Worm (Caenorhabditis elegans) whole organism, late embryonic: Measurements from ENCODE around the gene clec-62.

ENCODE experiments used
- F13H6.1 ChIP-seq: sonication (generic microtip); optimal IDR thresholded peaks from 2 replicates; lab custom pipeline; 2016; ENCODE audit warnings: missing genetic modification characterization, missing compliant biosample characterization
- T23F11.4 ChIP-seq: fragments of 200-800 bp; sonication (Bioruptor generic); optimal IDR thresholded peaks from 2 replicates; lab custom pipeline; 2018; ENCODE audit warnings: mild to moderate bottlenecking, missing genetic modification characterization, missing compliant biosample characterization
- Y22D7AL.16 ChIP-seq: sonication (generic microtip); optimal IDR thresholded peaks from 2 replicates; lab custom pipeline; 2016; ENCODE audit warnings: missing genetic modification characterization, missing compliant biosample characterization
- ahr-1 ChIP-seq: sonication (generic microtip); optimal IDR thresholded peaks from 2 replicates; lab custom pipeline; 2016; ENCODE audit warnings: missing genetic modification characterization, missing compliant biosample characterization
- ama-1 ChIP-seq: fragments of 150-350 bp; optimal IDR thresholded peaks from 2 replicates; lab custom pipeline; 2014
- ceh-18 ChIP-seq: sonication (generic microtip); optimal IDR thresholded peaks from 2 replicates; lab custom pipeline; 2016; ENCODE audit warnings: missing genetic modification characterization, missing compliant biosample characterization
- ceh-30 ChIP-seq: fragments of 150-350 bp; optimal IDR thresholded peaks from 2 replicates; lab custom pipeline; 2014; ENCODE audit warnings: missing biosample characterization, missing genetic modification characterization
- ceh-31 ChIP-seq: sonication (generic microtip); optimal IDR thresholded peaks from 2 replicates; lab custom pipeline; 2016; ENCODE audit warnings: missing genetic modification characterization, missing compliant biosample characterization
- ceh-34 ChIP-seq: sonication (generic microtip); optimal IDR thresholded peaks from 2 replicates; lab custom pipeline; 2016; ENCODE audit warnings: mild to moderate bottlenecking, missing genetic modification characterization, missing compliant biosample characterization
- ceh-9 ChIP-seq: sonication (generic microtip); optimal IDR thresholded peaks from 2 replicates; lab custom pipeline; 2016; ENCODE audit warnings: mild to moderate bottlenecking, missing genetic modification characterization, inconsistent platforms, missing compliant biosample characterization
- dmd-4 ChIP-seq: sonication (generic microtip); optimal IDR thresholded peaks from 2 replicates; lab custom pipeline; 2016; ENCODE audit warnings: borderline replicate concordance, missing genetic modification characterization, missing compliant biosample characterization
- dve-1 ChIP-seq: sonication (generic microtip); optimal IDR thresholded peaks from 2 replicates; lab custom pipeline; 2017; ENCODE audit warnings: antibody characterized with exemption, mild to moderate bottlenecking, missing genetic modification characterization, missing compliant biosample characterization
- elt-2 ChIP-seq: sonication (generic microtip); optimal IDR thresholded peaks from 2 replicates; lab custom pipeline; 2016; ENCODE audit warnings: missing genetic modification reagents, missing genetic modification characterization, missing compliant biosample characterization
- elt-4 ChIP-seq: sonication (generic microtip); optimal IDR thresholded peaks from 2 replicates; lab custom pipeline; 2016; ENCODE audit warnings: missing genetic modification characterization, missing compliant biosample characterization
- ets-4 ChIP-seq: sonication (generic microtip); optimal IDR thresholded peaks from 2 replicates; lab custom pipeline; 2016; ENCODE audit warnings: missing genetic modification characterization, missing compliant biosample characterization
- eyg-1 ChIP-seq: sonication (generic microtip); optimal IDR thresholded peaks from 2 replicates; lab custom pipeline; 2016; ENCODE audit warnings: missing genotype, missing genetic modification characterization, missing compliant biosample characterization
- fkh-10 ChIP-seq: fragments of 150-350 bp; optimal IDR thresholded peaks from 2 replicates; lab custom pipeline; 2014; ENCODE audit warnings: missing biosample characterization, missing genetic modification reagents, missing genetic modification characterization
- fkh-6 ChIP-seq: sonication (generic microtip); optimal IDR thresholded peaks from 2 replicates; lab custom pipeline; 2016; ENCODE audit warnings: missing genetic modification characterization, missing compliant biosample characterization
- hlh-13 ChIP-seq: fragments of 200-800 bp; sonication (Bioruptor generic); optimal IDR thresholded peaks from 2 replicates; lab custom pipeline; 2018; ENCODE audit warnings: mild to moderate bottlenecking, missing genetic modification characterization, missing compliant biosample characterization
- hlh-15 ChIP-seq: sonication (generic microtip); optimal IDR thresholded peaks from 2 replicates; lab custom pipeline; 2016; ENCODE audit warnings: missing genetic modification characterization, missing compliant biosample characterization
- lim-6 ChIP-seq: sonication (generic microtip); optimal IDR thresholded peaks from 2 replicates; lab custom pipeline; 2016; ENCODE audit warnings: missing genetic modification characterization, missing compliant biosample characterization
- lin-11 ChIP-seq: fragments of 200-800 bp; sonication (Bioruptor generic); optimal IDR thresholded peaks from 2 replicates; lab custom pipeline; 2018; ENCODE audit warnings: mild to moderate bottlenecking, missing genetic modification characterization, missing compliant biosample characterization
- madf-2 ChIP-seq: sonication (generic microtip); optimal IDR thresholded peaks from 2 replicates; lab custom pipeline; 2017; ENCODE audit warnings: missing genetic modification characterization, missing compliant biosample characterization
- nfya-1 ChIP-seq: sonication (generic microtip); optimal IDR thresholded peaks from 2 replicates; lab custom pipeline; 2017; ENCODE audit warnings: missing genetic modification characterization, mild to moderate bottlenecking, missing compliant biosample characterization, antibody characterized with exemption, moderate library complexity
- nhr-11 ChIP-seq: fragments of 150-350 bp; optimal IDR thresholded peaks from 2 replicates; lab custom pipeline; 2014; ENCODE audit warnings: missing biosample characterization, missing genetic modification characterization
- npax-4 ChIP-seq: sonication (generic microtip); optimal IDR thresholded peaks from 2 replicates; lab custom pipeline; 2016; ENCODE audit warnings: missing genetic modification characterization, missing compliant biosample characterization
- odd-2 ChIP-seq: sonication (generic microtip); optimal IDR thresholded peaks from 2 replicates; lab custom pipeline; 2017; ENCODE audit warnings: antibody characterized with exemption, mild to moderate bottlenecking, missing genetic modification characterization, missing compliant biosample characterization
- pag-3 ChIP-seq: sonication (generic microtip); optimal IDR thresholded peaks from 2 replicates; lab custom pipeline; 2016; ENCODE audit warnings: missing compliant biosample characterization, missing genetic modification characterization, borderline replicate concordance
- pha-2 ChIP-seq: sonication (generic microtip); optimal IDR thresholded peaks from 2 replicates; lab custom pipeline; 2017; ENCODE audit warnings: mild to moderate bottlenecking, missing genetic modification characterization, missing compliant biosample characterization
- pros-1 ChIP-seq: fragments of 150-350 bp; optimal IDR thresholded peaks from 2 replicates; lab custom pipeline; 2014; ENCODE audit warnings: missing biosample characterization, missing genetic modification reagents, missing genetic modification characterization
- rnt-1 ChIP-seq: sonication (generic microtip); optimal IDR thresholded peaks from 2 replicates; lab custom pipeline; 2016; ENCODE audit warnings: missing genetic modification characterization, missing compliant biosample characterization
- sdc-2 ChIP-seq: sonication (generic microtip); optimal IDR thresholded peaks from 2 replicates; lab custom pipeline; 2016; ENCODE audit warnings: missing genotype, missing genetic modification characterization, missing compliant biosample characterization
- sox-2 ChIP-seq: fragments of 200-800 bp; sonication (Bioruptor generic); IDR thresholded peaks from 2 replicates; pipeline ENCODE4 v1.3.6; 2022; ENCODE audit warnings: missing genetic modification reagents, missing genetic modification characterization, missing compliant biosample characterization
- sox-4 ChIP-seq: sonication (generic microtip); optimal IDR thresholded peaks from 2 replicates; lab custom pipeline; 2017; ENCODE audit warnings: mild to moderate bottlenecking, missing genetic modification characterization, inconsistent platforms, missing compliant biosample characterization
- syd-9 ChIP-seq: sonication (generic microtip); optimal IDR thresholded peaks from 2 replicates; lab custom pipeline; 2016; ENCODE audit warnings: mild to moderate bottlenecking, missing genetic modification characterization, moderate library complexity, missing compliant biosample characterization
- unc-42 ChIP-seq: sonication (generic microtip); optimal IDR thresholded peaks from 2 replicates; lab custom pipeline; 2016; ENCODE audit warnings: missing genotype, missing genetic modification characterization, missing compliant biosample characterization
- unc-55 ChIP-seq: sonication (generic microtip); optimal IDR thresholded peaks from 2 replicates; lab custom pipeline; 2017; ENCODE audit warnings: missing biosample characterization, missing genetic modification reagents, missing genetic modification characterization
- unc-86 ChIP-seq: sonication (generic microtip); optimal IDR thresholded peaks from 2 replicates; lab custom pipeline; 2016; ENCODE audit warnings: missing genetic modification characterization, missing compliant biosample characterization

clec-62 gene

DNA sequence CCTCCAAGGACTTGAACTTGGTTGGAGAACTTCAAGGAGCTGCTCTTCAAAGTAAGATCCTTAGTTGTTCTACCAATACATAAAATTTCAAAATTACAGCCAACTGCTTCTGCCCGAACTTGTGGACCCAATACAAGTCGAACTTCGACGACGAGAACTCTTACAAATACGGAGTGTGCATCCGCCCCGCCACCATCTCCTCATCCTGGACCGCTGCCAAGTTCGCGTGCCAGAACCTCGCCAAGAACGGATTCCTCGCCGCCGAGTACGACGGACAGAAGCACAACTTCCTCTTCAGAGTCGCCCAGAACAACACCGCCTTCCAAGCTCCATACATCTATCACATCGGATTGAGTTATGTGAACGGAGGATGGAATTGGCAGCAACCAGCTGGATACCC lies 1.7 kb upstream of the clec-62 start:
- TF ChIP-seq sox-2 (GFP tag; lab: Robert Waterston, UW) (no peak), lim-6 (tag; lab: Kevin White, UChicago) (no peak), ceh-30 (tag; lab: Kevin White, UChicago) (no peak), pros-1 (tag; lab: Kevin White, UChicago) (no peak), ceh-31 (tag; lab: Kevin White, UChicago) (no peak), unc-42 (tag; lab: Kevin White, UChicago) (no peak), ceh-34 (tag; lab: Kevin White, UChicago) (no peak), Y22D7AL.16 (tag; lab: Kevin White, UChicago) (no peak), ama-1 (lab: Kevin White, UChicago) (no peak), unc-86 (no peak), fkh-6 (tag; lab: Kevin White, UChicago) (no peak), dve-1 (tag; lab: Kevin White, UChicago) (no peak), F13H6.1 (tag; lab: Kevin White, UChicago) (no peak), rnt-1 (no peak)
- TF ChIP-seq, all 69 proteins: peak for 0

ce11 chrII:12892407-12892806 lies 2.5 kb downstream of the clec-62 start:
- TF ChIP-seq dve-1 (tag; lab: Kevin White, UChicago), result no peak
- TF ChIP-seq hlh-13, result no peak
- no peak for TF ChIP-seq eyg-1
- no peak for TF ChIP-seq fkh-6 (tag; lab: Kevin White, UChicago)
- TF ChIP-seq pha-2 (tag; lab: Kevin White, UChicago), result no peak
- no peak for TF ChIP-seq unc-86
- TF ChIP-seq nfya-1 (tag; lab: Kevin White, UChicago), result no peak
- no peak for TF ChIP-seq dmd-4 (tag; lab: Kevin White, UChicago)
- no peak for TF ChIP-seq hlh-15
- no peak for TF ChIP-seq elt-2 (tag; lab: Kevin White, UChicago)
- no peak for TF ChIP-seq pag-3 (tag; lab: Kevin White, UChicago)
- TF ChIP-seq sox-4 (tag; lab: Kevin White, UChicago), result no peak
- no peak for TF ChIP-seq ahr-1 (tag; lab: Kevin White, UChicago)
- no peak for TF ChIP-seq npax-4 (tag; lab: Kevin White, UChicago)
- no peak for TF ChIP-seq madf-2 (tag; lab: Kevin White, UChicago)
- TF ChIP-seq ceh-31 (tag; lab: Kevin White, UChicago), result no peak
- no peak for TF ChIP-seq ets-4 (tag; lab: Kevin White, UChicago)
- TF ChIP-seq fkh-10 (GFP tag; lab: Kevin White, UChicago), result no peak

DNA sequence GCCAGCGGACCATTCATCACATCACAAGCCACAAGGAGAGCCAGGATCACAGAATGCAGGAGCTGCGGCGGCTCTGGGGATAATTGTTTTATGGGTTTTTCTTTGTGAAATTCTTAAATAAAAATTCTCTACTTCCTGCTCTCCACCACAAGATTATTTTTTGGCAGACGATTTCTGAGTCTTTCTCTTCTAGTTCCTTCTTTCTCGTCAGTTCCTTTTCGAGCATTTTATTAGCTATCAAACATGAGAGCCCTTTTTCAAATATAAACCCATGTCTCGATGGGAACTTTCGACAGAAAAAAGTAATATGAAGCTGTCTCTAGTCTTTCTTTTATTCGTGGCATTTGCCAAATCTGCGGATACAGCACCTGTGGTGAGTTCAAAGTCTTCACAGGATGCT lies 6.5 kb downstream of the clec-62 start, which contains the start of gene F35C5.3:
Gene F35C5.3, plus strand, starts transcription at position 301 of the 400 bp plus-strand sequence.
- TF ChIP-seq lin-11 (tag; lab: Kevin White, UChicago) (no peak), sox-2 (GFP tag; lab: Robert Waterston, UW) (no peak)

DNA sequence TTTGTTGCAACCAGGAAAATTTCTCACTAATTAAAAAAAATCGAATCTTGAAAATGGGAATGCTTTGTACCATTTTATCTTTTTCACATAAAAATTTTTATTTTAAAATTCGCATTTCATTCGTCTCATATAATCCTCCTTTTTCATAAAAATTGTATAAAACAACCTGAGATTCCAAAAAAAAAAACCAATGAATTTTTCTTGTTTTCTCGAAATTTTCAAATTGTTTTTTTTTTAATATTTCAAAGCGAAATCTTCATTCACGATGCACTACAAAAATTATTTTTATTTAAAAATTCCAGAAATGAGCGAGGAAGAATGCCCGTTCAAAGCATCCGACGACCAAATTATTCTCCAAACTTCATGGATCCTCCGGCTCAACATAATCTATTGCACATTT lies 10.0 kb downstream of the clec-62 start, which contains the start of gene sra-14:
Gene sra-14, plus strand, starts transcription at position 301 of the 400 bp plus-strand sequence.
- TF ChIP-seq elt-4 (no peak), ceh-18 (no peak), nhr-11 (tag; lab: Kevin White, UChicago) (no peak), unc-55 (GFP tag; lab: Kevin White, UChicago) (no peak), sdc-2 (tag; lab: Kevin White, UChicago) (no peak), syd-9 (tag; lab: Kevin White, UChicago) (no peak)

- TF ChIP-seq T23F11.4 (GFP tag; lab: Kevin White, UChicago) (no peak), odd-2 (tag; lab: Kevin White, UChicago) (no peak), elt-2 (tag; lab: Kevin White, UChicago) (no peak), ceh-9 (tag; lab: Kevin White, UChicago) (no peak)
- TF ChIP-seq, all 69 proteins: peak for 0
Observed at ce11 chrII:12880406-12880805, 14.5 kb downstream of the clec-62 start, which contains the start of gene F35C5.1. Gene F35C5.1 (plus strand): TSS chrII:12880804.
